Fruit fly (Drosophila melanogaster): ENCODE data around the gene CG32181.

Gene CG32181

DNA sequence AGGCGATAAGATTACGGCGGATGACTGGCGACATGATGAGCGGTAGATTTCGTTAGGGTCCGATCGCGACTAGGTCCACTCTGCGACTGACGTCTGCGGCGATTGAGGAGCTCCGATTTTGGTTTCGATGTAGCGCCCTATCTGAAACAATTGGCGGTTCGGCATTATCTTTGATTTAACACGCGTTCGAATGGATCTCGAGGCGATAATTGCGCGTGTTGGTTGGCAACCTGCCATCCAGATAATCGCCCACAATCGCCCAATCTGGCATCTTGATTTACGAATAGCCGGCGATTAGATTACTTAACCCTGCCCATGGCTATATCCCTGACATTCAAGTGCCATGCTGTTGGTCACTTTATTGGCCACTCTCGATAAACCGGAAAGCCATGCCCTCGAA lies 5.2 kb upstream of the CG32181 start (continued):
- TF ChIP-seq fd3F (GFP tag; optimal IDR thresholded peaks at IDR 0.05) (no peak), CG2116 (GFP tag; optimal IDR thresholded peaks at IDR 0.05) (no peak), lab (GFP tag; optimal IDR thresholded peaks at IDR 0.05) (peak; percentile 11), sug (tag; optimal IDR thresholded peaks at IDR 0.05) (peak; percentile 97), Oli (tag; optimal IDR thresholded peaks at IDR 0.05) (no peak), dysf (GFP tag; IDR thresholded peaks at IDR 0.05) (0 out of 3 replicates have a peak, but pooled peaks have one; percentile 5), CG6254 (GFP tag; optimal IDR thresholded peaks at IDR 0.05) (no peak), Side (GFP tag; optimal IDR thresholded peaks at IDR 0.05) (no peak), CG12769 (tag; optimal IDR thresholded peaks at IDR 0.05) (no peak), slou (GFP tag; optimal IDR thresholded peaks at IDR 0.05) (no peak), sima (GFP tag; optimal IDR thresholded peaks at IDR 0.05) (no peak), CG4328 (GFP tag; optimal IDR thresholded peaks at IDR 0.05) (no peak), tx (GFP tag; optimal IDR thresholded peaks at IDR 0.05) (no peak), Camta (GFP tag; optimal IDR thresholded peaks at IDR 0.05) (no peak), stwl (tag; optimal IDR thresholded peaks at IDR 0.05) (no peak), ems (GFP tag; optimal IDR thresholded peaks at IDR 0.05) (no peak), caup (GFP tag; optimal IDR thresholded peaks at IDR 0.05; ENCODE audit: severe bottlenecking) (no peak), Hr39 (optimal IDR thresholded peaks at IDR 0.05) (no peak), Optix (GFP tag; IDR thresholded peaks at IDR 0.05) (no peak), Med (GFP tag) (peak; percentile 76), pfk (GFP tag; optimal IDR thresholded peaks at IDR 0.05) (no peak), CG10543 (GFP tag; optimal IDR thresholded peaks at IDR 0.05) (peak; percentile 53), Nf-YC (tag; optimal IDR thresholded peaks at IDR 0.05) (no peak), Ada2b (GFP tag; IDR thresholded peaks at IDR 0.05) (no peak), CG7987 (GFP tag; optimal IDR thresholded peaks at IDR 0.05) (peak; percentile 40), Dbx (GFP tag; IDR thresholded peaks at IDR 0.05) (no peak), Hey (tag; optimal IDR thresholded peaks at IDR 0.05) (peak; percentile 91), CG10147 (GFP tag; optimal IDR thresholded peaks at IDR 0.05) (no peak), Atf6 (GFP tag; IDR thresholded peaks at IDR 0.05) (no peak), emc (GFP tag; optimal IDR thresholded peaks at IDR 0.05) (no peak), CG18599 (GFP tag; optimal IDR thresholded peaks at IDR 0.05) (peak; percentile 56), CG17361 (GFP tag; IDR thresholded peaks at IDR 0.05) (no peak), tup (GFP tag; optimal IDR thresholded peaks at IDR 0.05) (no peak), ind (GFP tag; optimal IDR thresholded peaks at IDR 0.05) (no peak), CG5180 (GFP tag; optimal IDR thresholded peaks at IDR 0.05) (no peak), phol (tag; optimal IDR thresholded peaks at IDR 0.05) (no peak), CG2202 (tag; optimal IDR thresholded peaks at IDR 0.05) (no peak), H15 (GFP tag; IDR thresholded peaks at IDR 0.05) (no peak), wor (GFP tag; IDR thresholded peaks at IDR 0.05) (no peak), ase (GFP tag; IDR thresholded peaks at IDR 0.05) (no peak), CG34422 (GFP tag; IDR thresholded peaks at IDR 0.05) (no peak), CG10959 (GFP tag; IDR thresholded peaks at IDR 0.05) (no peak), pb (GFP tag; optimal IDR thresholded peaks at IDR 0.05) (no peak), CG3407 (GFP tag; optimal IDR thresholded peaks at IDR 0.05) (no peak), CG3838 (GFP tag; optimal IDR thresholded peaks at IDR 0.05) (no peak), sens (GFP tag) (no peak), CG10267 (tag; optimal IDR thresholded peaks at IDR 0.05) (no peak), insv (GFP tag; optimal IDR thresholded peaks at IDR 0.05) (no peak), CG7556 (GFP tag; optimal IDR thresholded peaks at IDR 0.05) (no peak), CoRest (tag; optimal IDR thresholded peaks at IDR 0.05) (no peak), CG4730 (GFP tag; IDR thresholded peaks at IDR 0.05) (no peak), CG10565 (GFP tag; optimal IDR thresholded peaks at IDR 0.05) (no peak)
